Fruit fly (Drosophila melanogaster) whole organism, prepupa: ENCODE measurements around the gene RpS28b.

Experiments
- CG10631 ChIP-seq: fragments of 200-800 bp; sonication (Bioruptor generic); optimal IDR thresholded peaks from 2 replicates; lab custom pipeline; 2016; ENCODE audit warnings: missing biosample characterization, missing genetic modification characterization
- CG10669 ChIP-seq: fragments of 200-800 bp; sonication (Bioruptor generic); optimal IDR thresholded peaks from 3 replicates; lab custom pipeline; 2018; ENCODE audit warnings: missing biosample characterization, mild to moderate bottlenecking, missing genetic modification characterization, moderate library complexity
- CG11294 ChIP-seq: fragments of 200-800 bp; sonication (Bioruptor generic); IDR thresholded peaks from 2 replicates; pipeline ENCODE4 v1.3.6; 2022; ENCODE audit warnings: missing biosample characterization, missing genetic modification characterization
- CG11902 ChIP-seq: fragments of 200-800 bp; sonication (Bioruptor generic); optimal IDR thresholded peaks from 3 replicates; lab custom pipeline; 2016; ENCODE audit warnings: missing biosample characterization, missing genetic modification characterization
- CG15336 ChIP-seq: fragments of 200-800 bp; sonication (Bioruptor generic); IDR thresholded peaks from 2 replicates; pipeline ENCODE4 v1.3.6; 2022; ENCODE audit warnings: missing biosample characterization, missing genetic modification characterization
- CG1621 ChIP-seq: fragments of 200-800 bp; sonication (Bioruptor generic); optimal IDR thresholded peaks from 3 replicates; lab custom pipeline; 2018; ENCODE audit warnings: missing biosample characterization, mild to moderate bottlenecking, missing genetic modification characterization
- CG16779 ChIP-seq: fragments of 200-800 bp; sonication (Bioruptor generic); optimal IDR thresholded peaks from 3 replicates; lab custom pipeline; 2017; ENCODE audit warnings: missing biosample characterization, mild to moderate bottlenecking, missing genetic modification characterization
- CG31627 ChIP-seq: fragments of 200-800 bp; sonication (Bioruptor generic); optimal IDR thresholded peaks from 3 replicates; lab custom pipeline; 2016; ENCODE audit warnings: missing biosample characterization, missing genetic modification characterization
- CG32006 ChIP-seq: fragments of 200-800 bp; sonication (Bioruptor generic); optimal IDR thresholded peaks from 3 replicates; lab custom pipeline; 2017; ENCODE audit warnings: missing biosample characterization, mild to moderate bottlenecking, missing genetic modification characterization
- CG34406 ChIP-seq: fragments of 200-800 bp; sonication (Bioruptor generic); optimal IDR thresholded peaks from 3 replicates; lab custom pipeline; 2016; ENCODE audit warnings: missing biosample characterization, missing genetic modification characterization
- CG3919 ChIP-seq: fragments of 200-800 bp; sonication (Bioruptor generic); optimal IDR thresholded peaks from 3 replicates; lab custom pipeline; 2016; ENCODE audit warnings: missing biosample characterization, missing genetic modification characterization
- CG6276 ChIP-seq: fragments of 200-800 bp; sonication (Bioruptor generic); optimal IDR thresholded peaks from 2 replicates; lab custom pipeline; 2017; ENCODE audit warnings: missing biosample characterization, mild to moderate bottlenecking, missing genetic modification characterization
- CG6854 ChIP-seq: fragments of 200-800 bp; sonication (Bioruptor generic); optimal IDR thresholded peaks from 2 replicates; lab custom pipeline; 2017; ENCODE audit warnings: missing biosample characterization, mild to moderate bottlenecking, missing genetic modification characterization
- CG7368 ChIP-seq: fragments of 200-800 bp; sonication (Bioruptor generic); optimal IDR thresholded peaks from 3 replicates; lab custom pipeline; 2016; ENCODE audit warnings: missing biosample characterization, missing genetic modification characterization
- CG8119 ChIP-seq: fragments of 200-800 bp; sonication (Bioruptor generic); IDR thresholded peaks from 3 replicates; pipeline ENCODE4 v1.3.6; 2022; ENCODE audit warnings: missing biosample characterization, missing genetic modification characterization
- CG9139 ChIP-seq: fragments of 200-800 bp; sonication (Bioruptor generic); optimal IDR thresholded peaks from 3 replicates; lab custom pipeline; 2017; ENCODE audit warnings: missing biosample characterization, mild to moderate bottlenecking, missing genetic modification characterization
- Eip75B ChIP-seq: fragments of 200-800 bp; sonication (Bioruptor generic); optimal IDR thresholded peaks from 3 replicates; lab custom pipeline; 2016; ENCODE audit warnings: missing biosample characterization, missing genetic modification characterization
- Eip78C ChIP-seq: fragments of 200-800 bp; sonication (Bioruptor generic); peaks from one replicate; lab custom pipeline; 2016; ENCODE audit warnings: missing biosample characterization, missing genetic modification characterization
- Eip93F ChIP-seq: fragments of 200-800 bp; sonication (Bioruptor generic); optimal IDR thresholded peaks from 2 replicates; lab custom pipeline; 2016; ENCODE audit warnings: missing biosample characterization, mild to moderate bottlenecking, missing genetic modification characterization
- Ets21C ChIP-seq: fragments of 200-800 bp; sonication (Bioruptor generic); optimal IDR thresholded peaks from 3 replicates; lab custom pipeline; 2016; ENCODE audit warnings: missing biosample characterization, missing genetic modification characterization
- Gug ChIP-seq: fragments of 200-800 bp; sonication (Bioruptor generic); IDR thresholded peaks from 2 replicates; pipeline ENCODE4 v1.3.6; 2022; ENCODE audit warnings: missing biosample characterization, missing genetic modification characterization
- Hr38 ChIP-seq: sonication (Bioruptor generic); optimal IDR thresholded peaks from 2 replicates; lab custom pipeline; 2016; ENCODE audit warnings: missing biosample characterization, missing genetic modification characterization
- Hr39 ChIP-seq: fragments of 200-800 bp; sonication (Bioruptor generic); optimal IDR thresholded peaks from 2 replicates; lab custom pipeline; 2016; ENCODE audit warnings: missing biosample characterization, missing genetic modification characterization
- Hr4 ChIP-seq: fragments of 200-800 bp; sonication (Bioruptor generic); optimal IDR thresholded peaks from 3 replicates; lab custom pipeline; 2016; ENCODE audit warnings: missing biosample characterization, missing genetic modification characterization
- Met ChIP-seq: fragments of 200-800 bp; sonication (Bioruptor generic); optimal IDR thresholded peaks from 3 replicates; lab custom pipeline; 2016; ENCODE audit warnings: missing biosample characterization, missing genetic modification characterization
- OdsH ChIP-seq: fragments of 200-800 bp; sonication (Bioruptor generic); optimal IDR thresholded peaks from 3 replicates; lab custom pipeline; 2016; ENCODE audit warnings: missing biosample characterization, missing genetic modification characterization
- Smox ChIP-seq: fragments of 200-800 bp; sonication (Bioruptor generic); optimal IDR thresholded peaks from 3 replicates; lab custom pipeline; 2016; ENCODE audit warnings: missing biosample characterization, missing genetic modification characterization
- Sox102F ChIP-seq: fragments of 200-800 bp; sonication (Bioruptor generic); optimal IDR thresholded peaks from 2 replicates; lab custom pipeline; 2016; ENCODE audit warnings: missing biosample characterization, mild to moderate bottlenecking, missing genetic modification characterization
- Sox14 ChIP-seq: fragments of 200-800 bp; sonication (Bioruptor generic); optimal IDR thresholded peaks from 3 replicates; lab custom pipeline; 2016; ENCODE audit warnings: missing biosample characterization, missing genetic modification characterization
- cyc ChIP-seq: fragments of 200-800 bp; sonication (Bioruptor generic); optimal IDR thresholded peaks from 3 replicates; lab custom pipeline; 2016; ENCODE audit warnings: missing biosample characterization, missing genetic modification characterization
- dac ChIP-seq: fragments of 200-800 bp; sonication (Bioruptor generic); optimal IDR thresholded peaks from 2 replicates; lab custom pipeline; 2017; ENCODE audit warnings: missing biosample characterization, mild to moderate bottlenecking, missing genetic modification characterization
- dsx ChIP-seq: fragments of 200-800 bp; optimal IDR thresholded peaks from 3 replicates; lab custom pipeline; 2019; ENCODE audit warnings: missing biosample characterization, mild to moderate bottlenecking, missing genetic modification characterization, moderate library complexity; ENCODE audit not compliant: poor library complexity, severe bottlenecking
- eg ChIP-seq: fragments of 200-800 bp; sonication (Bioruptor generic); IDR thresholded peaks from 3 replicates; pipeline ENCODE4 v1.3.6; 2022; ENCODE audit warnings: missing biosample characterization, missing genetic modification characterization
- esn ChIP-seq: fragments of 200-800 bp; sonication (Bioruptor generic); optimal IDR thresholded peaks from 2 replicates; lab custom pipeline; 2016; ENCODE audit warnings: missing biosample characterization, mild to moderate bottlenecking, missing genetic modification characterization, moderate library complexity
- fd85E ChIP-seq: fragments of 200-800 bp; sonication (Bioruptor generic); optimal IDR thresholded peaks from 3 replicates; lab custom pipeline; 2016; ENCODE audit warnings: missing biosample characterization, missing genetic modification characterization
- fkh ChIP-seq: fragments of 200-800 bp; sonication (Bioruptor generic); optimal IDR thresholded peaks from 3 replicates; lab custom pipeline; 2017; ENCODE audit warnings: missing biosample characterization, mild to moderate bottlenecking, missing genetic modification characterization, moderate library complexity
- lz ChIP-seq: fragments of 200-800 bp; sonication (Bioruptor generic); optimal IDR thresholded peaks from 3 replicates; lab custom pipeline; 2016; ENCODE audit warnings: missing biosample characterization, missing genetic modification characterization
- pdm3 ChIP-seq: fragments of 200-800 bp; sonication (Bioruptor generic); optimal IDR thresholded peaks from 3 replicates; lab custom pipeline; 2016; ENCODE audit warnings: missing biosample characterization, missing genetic modification characterization
- salr ChIP-seq, 2 experiments: fragments of 200-800 bp; sonication (Bioruptor generic); optimal IDR thresholded peaks; 3 replicates each; lab custom pipeline; 2016 to 2018; ENCODE audit warnings: missing biosample characterization in 2 of 2, missing genetic modification characterization in 2 of 2, mild to moderate bottlenecking in 1 of 2
- spab ChIP-seq: fragments of 200-800 bp; sonication (Bioruptor generic); optimal IDR thresholded peaks from 2 replicates; lab custom pipeline; 2017; ENCODE audit warnings: missing biosample characterization, mild to moderate bottlenecking, missing genetic modification characterization, missing genetic modification reagents
- ss ChIP-seq, 2 experiments: fragments of 200-800 bp; sonication (Bioruptor generic); optimal IDR thresholded peaks; 2 replicates in 1 of 2; 3 replicates in 1 of 2; lab custom pipeline; 2017 to 2018; ENCODE audit warnings: mild to moderate bottlenecking in 2 of 2, missing biosample characterization in 2 of 2, missing genetic modification characterization in 2 of 2, moderate library complexity in 1 of 2
- svp ChIP-seq: fragments of 200-800 bp; sonication (Bioruptor generic); peaks from one replicate; lab custom pipeline; 2016; ENCODE audit warnings: missing biosample characterization, missing genetic modification characterization
- topi ChIP-seq: fragments of 200-800 bp; sonication (Bioruptor generic); optimal IDR thresholded peaks from 3 replicates; lab custom pipeline; 2016; ENCODE audit warnings: missing biosample characterization, missing genetic modification characterization
- vri ChIP-seq: fragments of 200-800 bp; sonication (Bioruptor generic); optimal IDR thresholded peaks from 3 replicates; lab custom pipeline; 2016; ENCODE audit warnings: missing biosample characterization, mild to moderate bottlenecking, missing genetic modification characterization

RpS28b gene

dm6 chrX:9598106-9598505 lies 43.7 kb downstream of the RpS28b start:
- peak; percentile 57 for TF ChIP-seq vri
- TF ChIP-seq Eip93F (GFP tag; lab: Kevin White, UChicago) = peak; percentile 72
- no peak for TF ChIP-seq Hr39 (GFP tag; lab: Kevin White, UChicago)
- TF ChIP-seq svp (GFP tag; lab: Kevin White, UChicago) = peak; percentile 89

DNA sequence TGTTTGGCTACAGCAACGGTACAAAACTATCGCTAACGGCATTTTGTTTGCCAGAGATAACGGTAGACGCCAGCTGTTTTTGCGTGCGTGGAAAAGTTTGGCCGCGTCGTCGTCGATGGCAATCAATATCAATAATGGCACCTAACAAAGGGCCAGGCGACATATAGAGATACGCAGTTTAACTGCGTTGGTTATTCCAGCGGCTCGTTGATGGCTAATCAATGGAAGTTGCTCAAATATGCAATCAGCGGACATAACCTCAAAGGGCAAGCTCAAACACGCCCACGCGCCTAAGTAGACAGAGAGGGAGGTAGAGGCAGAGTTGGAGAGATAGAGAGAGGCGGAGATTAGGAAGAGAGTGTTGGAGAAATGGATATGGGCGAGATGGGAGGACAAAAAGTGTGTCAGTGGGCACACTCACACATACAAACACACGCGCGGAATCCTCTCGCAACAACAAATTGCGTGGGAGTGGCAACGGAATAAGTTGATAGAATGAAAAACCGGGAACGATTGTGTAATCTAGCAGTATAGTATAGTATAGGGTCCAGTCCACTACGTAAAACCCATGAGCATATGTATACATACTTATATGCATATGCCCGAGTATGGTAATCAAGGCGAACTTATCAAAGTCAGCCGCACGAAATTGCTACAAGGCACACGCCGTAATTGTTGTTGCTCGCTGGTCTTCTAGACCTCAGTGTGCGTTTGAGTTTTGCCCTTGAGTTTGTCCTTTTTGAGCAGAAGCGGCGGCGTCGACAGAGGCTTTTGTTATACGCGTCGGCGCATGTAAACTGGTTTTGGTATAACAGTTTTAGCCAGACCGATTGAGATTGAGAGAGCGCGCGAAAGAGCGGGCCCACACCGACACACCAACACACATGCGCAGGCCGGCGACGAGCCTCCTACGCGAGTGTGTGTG lies 45.0 kb downstream of the RpS28b start:
- no peak for TF ChIP-seq Smox
- TF ChIP-seq spab (GFP tag; lab: Kevin White, UChicago) = no peak
- TF ChIP-seq fd85E = no peak
- TF ChIP-seq esn (GFP tag; lab: Kevin White, UChicago) = no peak
- 0 out of 3 replicates have a peak, but pooled peaks have one; percentile 19 for TF ChIP-seq eg (GFP tag; lab: Robert Waterston, UW)
- no peak for TF ChIP-seq Sox102F (GFP tag; lab: Kevin White, UChicago)
- TF ChIP-seq fkh (GFP tag; lab: Kevin White, UChicago) = peak; percentile 45
- TF ChIP-seq Eip78C = peak; percentile 25
- peak; percentile 71 for TF ChIP-seq svp (GFP tag; lab: Kevin White, UChicago)
- no peak for TF ChIP-seq cyc (GFP tag; lab: Kevin White, UChicago)
- peak; percentile 30 for TF ChIP-seq vri
- TF ChIP-seq CG16779 (tag; lab: Kevin White, UChicago) = no peak

DNA sequence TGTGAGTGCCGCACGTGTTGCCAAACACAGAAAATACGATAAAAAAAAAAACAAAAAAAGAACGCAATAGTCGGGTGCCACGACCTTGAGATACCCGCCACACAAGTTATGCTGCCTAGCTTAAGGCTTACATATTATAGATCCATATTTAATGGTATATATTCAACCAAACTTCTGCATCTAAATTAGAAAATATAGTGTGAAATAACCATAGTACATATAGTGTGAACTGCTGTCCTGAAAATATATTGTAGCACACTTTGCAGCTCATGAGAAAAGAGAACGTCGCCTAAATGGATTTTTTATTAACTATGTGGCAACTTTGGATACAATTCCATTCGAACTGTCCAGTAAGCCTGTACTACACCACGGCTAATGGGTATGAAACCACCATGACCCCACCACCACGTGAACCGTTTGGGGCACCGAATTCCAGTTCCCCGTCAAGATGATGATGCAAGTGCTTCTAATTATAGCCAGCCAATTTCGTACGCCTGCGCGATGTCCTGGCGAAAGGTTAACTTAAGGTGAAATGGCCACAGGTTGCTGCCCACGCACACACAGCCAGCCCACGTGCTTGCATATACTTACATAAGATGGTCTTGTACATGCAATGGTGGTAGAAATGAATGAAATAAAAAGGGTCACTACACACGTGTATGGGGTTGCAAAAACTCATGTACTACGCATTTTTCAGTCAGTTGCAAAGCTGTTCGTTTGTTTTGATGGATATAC lies 45.8 kb downstream of the RpS28b start:
- TF ChIP-seq Sox14 (GFP tag; lab: Kevin White, UChicago) (peak; percentile 79), OdsH (GFP tag; lab: Kevin White, UChicago) (peak; percentile 72), CG9139 (GFP tag; lab: Kevin White, UChicago) (peak; percentile 34), Gug (0 out of 2 replicates have a peak, but pooled peaks have one; percentile 31), Smox (peak; percentile 76), dsx (GFP tag; lab: Kevin White, UChicago) (peak; percentile 46), dac (GFP tag; lab: Kevin White, UChicago) (peak; percentile 61), CG10631 (GFP tag; lab: Kevin White, UChicago) (no peak), CG6854 (GFP tag; lab: Kevin White, UChicago) (no peak), pdm3 (GFP tag; lab: Kevin White, UChicago) (peak; percentile 79), salr (GFP tag; optimal IDR thresholded peaks at IDR 0.05; lab: Kevin White, UChicago) (peak in 1 of 2 experiments; percentile 61), Eip75B (GFP tag; lab: Kevin White, UChicago) (peak; percentile 80), CG10669 (GFP tag; lab: Kevin White, UChicago) (peak; percentile 66), CG34406 (GFP tag; lab: Kevin White, UChicago) (peak; percentile 61), eg (GFP tag; lab: Robert Waterston, UW) (peak; percentile 63), CG11902 (GFP tag; lab: Kevin White, UChicago) (peak; percentile 44), CG31627 (peak; percentile 74), CG16779 (tag; lab: Kevin White, UChicago) (peak; percentile 33), Eip78C (peak; percentile 94), CG1621 (tag; lab: Kevin White, UChicago) (peak; percentile 49), CG8119 (GFP tag; lab: Robert Waterston, UW) (peak; percentile 71; the same call in 2 of the 3 replicates), topi (GFP tag; lab: Kevin White, UChicago) (peak; percentile 81), CG11294 (GFP tag; lab: Robert Waterston, UW) (peak; percentile 27; the same call in 1 of the 2 replicates), Eip93F (GFP tag; lab: Kevin White, UChicago) (peak; percentile 11), CG3919 (GFP tag; lab: Kevin White, UChicago) (peak; percentile 75), spab (GFP tag; lab: Kevin White, UChicago) (no peak), CG7368 (GFP tag; lab: Kevin White, UChicago) (peak; percentile 64), CG15336 (GFP tag; lab: Robert Waterston, UW) (peak; percentile 68), CG32006 (GFP tag; lab: Kevin White, UChicago) (peak; percentile 84), CG6276 (GFP tag; lab: Kevin White, UChicago) (no peak), Hr38 (GFP tag; lab: Kevin White, UChicago) (no peak), Met (GFP tag; lab: Kevin White, UChicago) (peak; percentile 90), lz (GFP tag; lab: Kevin White, UChicago) (peak; percentile 74), Hr4 (no peak), Ets21C (GFP tag; lab: Kevin White, UChicago) (peak; percentile 59), ss (GFP tag; optimal IDR thresholded peaks at IDR 0.05; lab: Kevin White, UChicago) (peak; percentile 52 to 68)
